Fruit fly (Drosophila melanogaster): Measurements from ENCODE around the gene SNF4Agamma.

DNA sequence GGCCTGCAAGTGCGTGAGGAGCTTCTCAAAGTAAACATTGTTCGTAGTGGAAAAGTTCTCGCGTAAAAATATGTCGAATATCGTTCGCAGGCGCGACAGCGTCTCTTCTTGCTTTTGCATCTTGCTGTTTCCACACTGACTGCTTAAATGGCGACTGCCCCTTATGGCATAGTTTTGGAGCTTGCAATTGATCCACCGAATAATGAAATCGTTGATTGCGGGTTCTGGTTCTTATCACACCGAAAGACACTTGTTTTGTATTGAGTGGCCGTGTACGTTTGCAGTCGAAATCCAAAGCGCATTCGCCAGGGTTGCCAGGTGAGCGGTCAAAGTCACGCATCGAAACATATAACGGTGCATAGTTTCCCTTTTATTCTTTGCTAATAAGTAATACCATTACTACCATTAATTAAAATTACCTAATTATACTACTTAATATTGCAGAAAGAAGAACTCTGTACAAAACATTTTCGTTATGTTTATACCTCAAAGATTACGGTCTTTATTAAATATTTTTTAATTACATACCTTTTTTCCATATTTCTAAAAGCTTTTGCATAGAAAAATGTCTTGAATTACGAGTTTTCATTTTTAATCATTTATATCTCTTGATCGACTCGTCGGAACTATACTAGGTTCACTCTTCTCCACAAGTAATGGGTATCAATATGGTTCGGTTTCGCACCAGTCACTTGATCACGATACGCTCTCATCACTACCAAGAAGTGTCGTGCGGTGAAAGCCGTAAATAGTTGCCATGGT lies 38.9 kb upstream of the SNF4Agamma start, which contains the start of the genes CG7044 and Tbc1d22:
- TF ChIP-seq CG4496 (GFP tag; IDR thresholded peaks at IDR 0.05) (0 out of 3 replicates have a peak, but pooled peaks have one; percentile 12), CG32121 (GFP tag; IDR thresholded peaks at IDR 0.05) (no peak), Pif1A (GFP tag; optimal IDR thresholded peaks at IDR 0.05) (no peak), Pif1B (GFP tag; optimal IDR thresholded peaks at IDR 0.05) (no peak), CG9948 (tag; optimal IDR thresholded peaks at IDR 0.05) (peak; percentile 26), Ets98B (GFP tag; IDR thresholded peaks at IDR 0.05) (no peak), CG14655 (GFP tag; optimal IDR thresholded peaks at IDR 0.05) (no peak), EcR (GFP tag; optimal IDR thresholded peaks at IDR 0.05) (no peak), CG8301 (tag; optimal IDR thresholded peaks at IDR 0.05) (no peak)

All from whole organism, pupa.